Worm (Caenorhabditis elegans) whole organism, young adult: ENCODE measurements around the gene sri-25.

Experiments
- B0261.1 ChIP-seq: sonication (generic microtip); optimal IDR thresholded peaks from 2 replicates; lab custom pipeline; 2016; ENCODE audit warnings: mild to moderate bottlenecking, missing genetic modification characterization, moderate library complexity, missing compliant biosample characterization
- C06A6.2 ChIP-seq: fragments of 200-800 bp; sonication (Bioruptor generic); conservative IDR thresholded peaks from 2 replicates; pipeline ENCODE4 v1.3.6; 2022; ENCODE audit warnings: missing genetic modification characterization, missing compliant biosample characterization
- D2030.7 ChIP-seq: fragments of 200-800 bp; sonication (Bioruptor generic); IDR thresholded peaks from 2 replicates; pipeline ENCODE4 v1.3.6; 2022; ENCODE audit warnings: missing genetic modification reagents, missing genetic modification characterization, missing compliant biosample characterization
- F37B4.10 ChIP-seq: fragments of 200-800 bp; sonication (Bioruptor generic); IDR thresholded peaks from 2 replicates; pipeline ENCODE4 v1.3.6; 2022; ENCODE audit warnings: missing genetic modification characterization, missing compliant biosample characterization
- F55B11.4 ChIP-seq: sonication (generic microtip); optimal IDR thresholded peaks from 2 replicates; lab custom pipeline; 2016; ENCODE audit warnings: missing compliant biosample characterization, missing genetic modification characterization, borderline replicate concordance; ENCODE audit not compliant: insufficient read depth
- F57C9.4 ChIP-seq: sonication (generic microtip); optimal IDR thresholded peaks from 2 replicates; lab custom pipeline; 2017; ENCODE audit warnings: mild to moderate bottlenecking, missing genetic modification characterization, missing compliant biosample characterization
- T07F8.4 ChIP-seq: sonication (generic microtip); optimal IDR thresholded peaks from 2 replicates; lab custom pipeline; 2016; ENCODE audit warnings: mild to moderate bottlenecking, missing genetic modification characterization, moderate library complexity, missing compliant biosample characterization
- Y53F4B.3 ChIP-seq: fragments of 200-800 bp; sonication (Bioruptor generic); IDR thresholded peaks from 2 replicates; pipeline ENCODE4 v1.3.6; 2022; ENCODE audit warnings: missing genetic modification reagents, missing genetic modification characterization, missing compliant biosample characterization
- Y67H2A.10 ChIP-seq: fragments of 200-800 bp; sonication (Bioruptor generic); conservative IDR thresholded peaks from 2 replicates; pipeline ENCODE4 v1.3.6; 2022; ENCODE audit warnings: missing genetic modification reagents, missing genetic modification characterization, missing compliant biosample characterization
- Y79H2A.3 ChIP-seq: fragments of 200-800 bp; sonication (Bioruptor generic); conservative IDR thresholded peaks from 2 replicates; pipeline ENCODE4 v1.3.6; 2022; ENCODE audit warnings: missing genetic modification reagents, missing genetic modification characterization, missing compliant biosample characterization
- Y95B8A.8 ChIP-seq: fragments of 200-800 bp; sonication (Bioruptor generic); IDR thresholded peaks from 2 replicates; pipeline ENCODE4 v1.3.6; 2022; ENCODE audit warnings: missing genetic modification reagents, missing genetic modification characterization, missing compliant biosample characterization
- ama-1 ChIP-seq, 3 experiments: fragments of 150-350 bp in 1 of 3; sonication (generic microtip) in 2 of 3; optimal IDR thresholded peaks; 2 replicates each; lab custom pipeline; 2014 to 2018; ENCODE audit warnings: missing biosample characterization in 2 of 3, missing genetic modification characterization in 2 of 3, missing genetic modification reagents in 2 of 3
- aptf-2 ChIP-seq: fragments of 200-800 bp; sonication (Bioruptor generic); conservative IDR thresholded peaks from 2 replicates; pipeline ENCODE4 v1.3.6; 2022; ENCODE audit warnings: missing genetic modification reagents, missing genetic modification characterization, missing compliant biosample characterization
- aptf-3 ChIP-seq: fragments of 200-800 bp; sonication (Bioruptor generic); IDR thresholded peaks from 2 replicates; pipeline ENCODE4 v1.3.6; 2022; ENCODE audit warnings: missing genetic modification characterization, missing compliant biosample characterization
- ccch-3 ChIP-seq: fragments of 200-800 bp; sonication (Bioruptor generic); optimal IDR thresholded peaks from 2 replicates; lab custom pipeline; 2018; ENCODE audit warnings: mild to moderate bottlenecking, missing genetic modification characterization, missing compliant biosample characterization
- cebp-2 ChIP-seq: fragments of 200-800 bp; sonication (Bioruptor generic); IDR thresholded peaks from 2 replicates; pipeline ENCODE4 v1.3.6; 2022; ENCODE audit warnings: missing genetic modification characterization, missing compliant biosample characterization
- ceh-40 ChIP-seq: fragments of 200-800 bp; sonication (Bioruptor generic); IDR thresholded peaks from 2 replicates; pipeline ENCODE4 v1.3.6; 2022; ENCODE audit warnings: missing genetic modification characterization, missing compliant biosample characterization
- ceh-58 ChIP-seq: fragments of 200-800 bp; sonication (Bioruptor generic); IDR thresholded peaks from 2 replicates; pipeline ENCODE4 v1.3.6; 2022; ENCODE audit warnings: missing genetic modification characterization, missing compliant biosample characterization
- ceh-91 ChIP-seq: fragments of 200-800 bp; sonication (Bioruptor generic); IDR thresholded peaks from 2 replicates; pipeline ENCODE4 v1.3.6; 2022; ENCODE audit warnings: missing genetic modification reagents, missing genetic modification characterization, missing compliant biosample characterization
- dox-1 ChIP-seq: fragments of 200-800 bp; sonication (Bioruptor generic); IDR thresholded peaks from 2 replicates; pipeline ENCODE4 v1.3.6; 2022; ENCODE audit warnings: missing genetic modification reagents, missing genetic modification characterization, missing compliant biosample characterization
- dpff-1 ChIP-seq: sonication (generic microtip); optimal IDR thresholded peaks from 2 replicates; lab custom pipeline; 2017; ENCODE audit warnings: mild to moderate bottlenecking, missing genetic modification characterization, missing compliant biosample characterization
- egl-18 ChIP-seq: fragments of 200-800 bp; sonication (Bioruptor generic); IDR thresholded peaks from 2 replicates; pipeline ENCODE4 v1.3.6; 2022; ENCODE audit warnings: missing genetic modification reagents, missing genetic modification characterization, missing compliant biosample characterization
- egl-44 ChIP-seq: fragments of 200-800 bp; sonication (Bioruptor generic); IDR thresholded peaks from 2 replicates; pipeline ENCODE4 v1.3.6; 2022; ENCODE audit warnings: missing genetic modification reagents, missing genetic modification characterization, missing compliant biosample characterization
- ets-4 ChIP-seq: fragments of 200-800 bp; sonication (Bioruptor generic); optimal IDR thresholded peaks from 2 replicates; lab custom pipeline; 2018; ENCODE audit warnings: mild to moderate bottlenecking, missing genetic modification characterization, missing compliant biosample characterization
- fkh-3 ChIP-seq: sonication (generic microtip); optimal IDR thresholded peaks from 2 replicates; lab custom pipeline; 2016; ENCODE audit warnings: mild to moderate bottlenecking, missing genetic modification characterization, missing compliant biosample characterization
- hrde-1 ChIP-seq: sonication (generic microtip); optimal IDR thresholded peaks from 2 replicates; lab custom pipeline; 2016; ENCODE audit warnings: missing genetic modification characterization, mild to moderate bottlenecking, missing compliant biosample characterization, moderate library complexity, missing genotype, missing genetic modification reagents, borderline replicate concordance
- hsf-1 ChIP-seq: fragments of 200-800 bp; sonication (Bioruptor generic); IDR thresholded peaks from 2 replicates; pipeline ENCODE4 v1.3.6; 2022; ENCODE audit warnings: missing genetic modification reagents, missing genetic modification characterization, missing compliant biosample characterization
- let-607 ChIP-seq, 2 experiments: fragments of 200-800 bp in 1 of 2; sonication (Bioruptor generic) in 1 of 2; sonication (generic microtip) in 1 of 2; optimal IDR thresholded peaks; 2 replicates each; lab custom pipeline; 2016 to 2018; ENCODE audit warnings: mild to moderate bottlenecking in 2 of 2, missing compliant biosample characterization in 2 of 2, missing genetic modification characterization in 2 of 2, moderate library complexity in 2 of 2, missing genotype in 1 of 2
- lin-40 ChIP-seq: sonication (generic microtip); optimal IDR thresholded peaks from 2 replicates; lab custom pipeline; 2016; ENCODE audit warnings: missing genetic modification characterization, mild to moderate bottlenecking, missing compliant biosample characterization, missing genotype, missing genetic modification reagents
- madf-10 ChIP-seq: sonication (generic microtip); optimal IDR thresholded peaks from 2 replicates; lab custom pipeline; 2016; ENCODE audit warnings: mild to moderate bottlenecking, missing genetic modification characterization, missing compliant biosample characterization
- madf-6 ChIP-seq: fragments of 200-800 bp; sonication (Bioruptor generic); IDR thresholded peaks from 2 replicates; pipeline ENCODE4 v1.3.6; 2022; ENCODE audit warnings: missing genetic modification reagents, missing genetic modification characterization, missing compliant biosample characterization
- madf-8 ChIP-seq: fragments of 200-800 bp; sonication (Bioruptor generic); conservative IDR thresholded peaks from 2 replicates; pipeline ENCODE4 v1.3.6; 2022; ENCODE audit warnings: missing genetic modification reagents, missing genetic modification characterization, missing compliant biosample characterization
- mcd-1 ChIP-seq: fragments of 200-800 bp; sonication (Bioruptor generic); IDR thresholded peaks from 2 replicates; pipeline ENCODE4 v1.3.6; 2022; ENCODE audit warnings: missing genetic modification reagents, missing genetic modification characterization, missing compliant biosample characterization
- mel-28 ChIP-seq: sonication (generic microtip); optimal IDR thresholded peaks from 2 replicates; lab custom pipeline; 2016; ENCODE audit warnings: borderline replicate concordance, mild to moderate bottlenecking, missing genetic modification characterization, missing compliant biosample characterization
- mes-4 ChIP-seq: sonication (generic microtip); optimal IDR thresholded peaks from 2 replicates; lab custom pipeline; 2016; ENCODE audit warnings: missing genotype, missing genetic modification characterization, missing compliant biosample characterization
- mxl-1 ChIP-seq: sonication (generic microtip); optimal IDR thresholded peaks from 2 replicates; lab custom pipeline; 2016; ENCODE audit warnings: missing genetic modification characterization, missing compliant biosample characterization
- nfya-1 ChIP-seq: sonication (generic microtip); optimal IDR thresholded peaks from 2 replicates; lab custom pipeline; 2017; ENCODE audit warnings: antibody characterized with exemption, missing compliant biosample characterization, missing genetic modification characterization, borderline replicate concordance; ENCODE audit not compliant: insufficient read depth
- nfyb-1 ChIP-seq: fragments of 200-800 bp; sonication (Bioruptor generic); IDR thresholded peaks from 2 replicates; pipeline ENCODE4 v1.3.6; 2022; ENCODE audit warnings: missing genetic modification reagents, missing genetic modification characterization, missing compliant biosample characterization
- nhr-27 ChIP-seq: fragments of 200-800 bp; sonication (Bioruptor generic); optimal IDR thresholded peaks from 2 replicates; lab custom pipeline; 2018; ENCODE audit warnings: mild to moderate bottlenecking, missing genetic modification characterization, moderate library complexity, missing compliant biosample characterization
- nhr-80 ChIP-seq: sonication (generic microtip); optimal IDR thresholded peaks from 2 replicates; lab custom pipeline; 2016; ENCODE audit warnings: missing genetic modification characterization, missing compliant biosample characterization
- nhr-90 ChIP-seq: sonication (generic microtip); optimal IDR thresholded peaks from 2 replicates; lab custom pipeline; 2016; ENCODE audit warnings: missing genotype, mild to moderate bottlenecking, missing genetic modification characterization, missing compliant biosample characterization
- rpc-1 ChIP-seq, 2 experiments: fragments of 150-350 bp in 1 of 2; sonication (generic microtip) in 1 of 2; optimal IDR thresholded peaks; 2 replicates each; lab custom pipeline; 2014 to 2018; ENCODE audit warnings: missing biosample characterization in 1 of 2, missing genetic modification characterization in 1 of 2, missing genetic modification reagents in 1 of 2, missing genotype in 1 of 2
- tlf-1 ChIP-seq: fragments of 200-800 bp; sonication (Bioruptor generic); optimal IDR thresholded peaks from 2 replicates; lab custom pipeline; 2018; ENCODE audit warnings: mild to moderate bottlenecking, missing genetic modification characterization, missing compliant biosample characterization
- xnd-1 ChIP-seq: sonication (generic microtip); optimal IDR thresholded peaks from 2 replicates; lab custom pipeline; 2016; ENCODE audit warnings: missing genotype, missing genetic modification reagents, missing genetic modification characterization, missing compliant biosample characterization
- ztf-26 ChIP-seq: sonication (generic microtip); optimal IDR thresholded peaks from 2 replicates; lab custom pipeline; 2017; ENCODE audit warnings: missing genetic modification characterization, missing compliant biosample characterization
- ztf-3 ChIP-seq: fragments of 200-800 bp; sonication (Bioruptor generic); optimal IDR thresholded peaks from 2 replicates; lab custom pipeline; 2018; ENCODE audit warnings: mild to moderate bottlenecking, missing genetic modification characterization, missing compliant biosample characterization

sri-25 gene

DNA sequence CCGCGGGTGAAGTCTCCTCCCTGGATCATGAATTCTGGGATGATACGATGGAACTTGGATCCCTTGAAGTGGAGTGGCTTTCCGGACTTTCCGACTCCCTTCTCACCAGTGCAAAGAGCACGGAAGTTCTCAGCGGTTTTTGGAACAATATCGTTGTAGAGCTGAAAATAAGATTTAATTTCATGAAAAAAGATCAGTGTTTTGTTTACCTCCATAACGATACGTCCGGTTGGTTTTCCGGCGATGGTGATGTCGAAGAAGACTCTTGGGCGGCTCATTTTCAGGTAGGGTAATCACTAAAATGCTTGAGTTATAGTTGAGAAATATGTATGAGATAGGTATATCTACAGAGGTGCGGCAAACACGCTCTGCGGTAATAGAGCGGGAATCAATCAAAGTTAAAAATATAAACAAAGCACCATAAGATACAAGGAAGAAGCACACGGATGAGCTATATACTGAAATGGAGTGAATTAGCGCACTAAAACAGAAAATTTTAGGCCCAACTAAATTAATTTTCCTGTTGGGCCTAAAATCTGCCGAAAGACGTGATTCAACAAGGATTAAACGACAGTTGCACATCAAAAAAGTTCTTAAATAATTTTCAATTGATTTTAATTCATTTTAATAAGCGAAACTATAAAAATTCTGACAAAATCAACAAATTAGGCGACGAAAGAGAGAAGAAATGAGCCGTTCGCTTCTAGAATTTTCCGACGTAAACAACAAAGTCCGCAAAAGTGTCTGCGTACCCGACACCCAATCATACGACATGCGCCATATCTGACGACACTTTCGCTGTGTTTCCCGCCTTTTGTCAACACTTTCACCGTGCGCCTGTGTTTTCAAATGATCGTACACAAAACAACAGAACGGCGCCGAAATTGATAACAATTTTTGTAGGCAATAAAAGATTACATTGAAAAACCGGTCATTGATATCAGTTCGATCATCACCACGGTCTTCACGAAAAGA lies 29.4 kb upstream of the sri-25 start, which contains the start of the genes cyn-7 and bath-36 (continued):
- TF ChIP-seq ceh-91 (GFP tag; lab: Robert Waterston, UW): peak; percentile 66
- no peak for TF ChIP-seq hrde-1 (tag; lab: Kevin White, UChicago)
- TF ChIP-seq fkh-3 (tag; lab: Kevin White, UChicago): no peak
- no peak for TF ChIP-seq dpff-1 (tag; lab: Kevin White, UChicago)
- no peak for TF ChIP-seq mel-28 (tag; lab: Kevin White, UChicago)
- TF ChIP-seq lin-40: peak; percentile 85
- TF ChIP-seq aptf-3: no peak
- peak; percentile 91 for TF ChIP-seq mcd-1 (GFP tag; lab: Robert Waterston, UW)
- no peak for TF ChIP-seq F37B4.10 (GFP tag; lab: Robert Waterston, UW)
- TF ChIP-seq nfyb-1 (GFP tag; lab: Robert Waterston, UW): peak; percentile 53; the same call in 1 of the 2 replicates
- no peak for TF ChIP-seq mes-4 (tag; lab: Kevin White, UChicago)
- TF ChIP-seq madf-6 (GFP tag; lab: Robert Waterston, UW): peak; percentile 90
- no peak for TF ChIP-seq ccch-3
- peak; percentile 68 for TF ChIP-seq dox-1 (GFP tag; lab: Robert Waterston, UW)
- TF ChIP-seq tlf-1: peak; percentile 86
- TF ChIP-seq ceh-58 (GFP tag; lab: Robert Waterston, UW): no peak
- TF ChIP-seq T07F8.4 (tag; lab: Kevin White, UChicago): no peak
- TF ChIP-seq xnd-1: peak; percentile 65
- 0 out of 2 replicates have a peak, but pooled peaks have one; percentile 26 for TF ChIP-seq Y95B8A.8 (GFP tag; lab: Robert Waterston, UW)
- TF ChIP-seq F57C9.4 (tag; lab: Kevin White, UChicago): no peak
- peak; percentile 7 for TF ChIP-seq B0261.1
- TF ChIP-seq C06A6.2 (GFP tag; lab: Robert Waterston, UW): 0 out of 2 replicates have a peak, but pooled peaks have one; percentile 31
- TF ChIP-seq Y79H2A.3 (GFP tag; lab: Robert Waterston, UW): no peak
- no peak for TF ChIP-seq nfya-1 (tag; lab: Kevin White, UChicago)
- peak; percentile 10 for TF ChIP-seq ets-4 (GFP tag; lab: Kevin White, UChicago)
- no peak for TF ChIP-seq aptf-2 (GFP tag; lab: Robert Waterston, UW)
- no peak for TF ChIP-seq nhr-27 (tag; lab: Kevin White, UChicago)
- TF ChIP-seq Y53F4B.3: no peak
- TF ChIP-seq Y67H2A.10 (GFP tag; lab: Robert Waterston, UW): 0 out of 2 replicates have a peak, but pooled peaks have one; percentile 29
- peak; percentile 62; the same call in 1 of the 2 replicates for TF ChIP-seq D2030.7 (GFP tag; lab: Robert Waterston, UW)
- TF ChIP-seq egl-18 (GFP tag; lab: Robert Waterston, UW): no peak
- no peak for TF ChIP-seq nhr-90 (tag; lab: Kevin White, UChicago)
- TF ChIP-seq ama-1 (optimal IDR thresholded peaks at IDR 0.05; lab: Kevin White, UChicago): no peak
- TF ChIP-seq ama-1 (GFP tag; optimal IDR thresholded peaks at IDR 0.05; lab: Kevin White, UChicago): no peak
- TF ChIP-seq ceh-40: no peak
- no peak for TF ChIP-seq cebp-2
- TF ChIP-seq hsf-1 (GFP tag; lab: Robert Waterston, UW): peak; percentile 99
- TF ChIP-seq egl-44 (GFP tag; lab: Robert Waterston, UW): no peak
- peak; percentile 28 for TF ChIP-seq rpc-1 (optimal IDR thresholded peaks at IDR 0.05; lab: Kevin White, UChicago)
- no peak for TF ChIP-seq rpc-1 (tag; optimal IDR thresholded peaks at IDR 0.05; lab: Kevin White, UChicago)
- peak; percentile 80 for TF ChIP-seq nhr-80 (tag; lab: Kevin White, UChicago)
- peak; percentile 8 for TF ChIP-seq madf-10 (tag; lab: Kevin White, UChicago)
- TF ChIP-seq ztf-3 (GFP tag; lab: Kevin White, UChicago): no peak
- TF ChIP-seq madf-8 (GFP tag; lab: Robert Waterston, UW): peak; percentile 67
- TF ChIP-seq F55B11.4 (tag; lab: Kevin White, UChicago): no peak
- TF ChIP-seq ztf-26 (tag; lab: Kevin White, UChicago): peak; percentile 49
- TF ChIP-seq mxl-1 (tag; lab: Kevin White, UChicago): no peak
- TF ChIP-seq let-607 (tag; optimal IDR thresholded peaks at IDR 0.05; lab: Kevin White, UChicago): peak in 1 of 2 experiments; percentile 63
